Worm (Caenorhabditis elegans) whole organism, L1 larva: ENCODE measurements around the gene bath-29.

Experiments
- C04F5.9 ChIP-seq: sonication (generic microtip); optimal IDR thresholded peaks from 2 replicates; lab custom pipeline; 2016; ENCODE audit warnings: missing genetic modification characterization, missing compliant biosample characterization
- C16A3.4 ChIP-seq: fragments of 150-350 bp; optimal IDR thresholded peaks from 2 replicates; lab custom pipeline; 2014; ENCODE audit warnings: missing biosample characterization, missing genetic modification characterization
- F16B12.6 ChIP-seq: fragments of 150-350 bp; optimal IDR thresholded peaks from 2 replicates; lab custom pipeline; 2014; ENCODE audit warnings: missing biosample characterization, missing genetic modification characterization
- Y116A8C.19 ChIP-seq: sonication (generic microtip); optimal IDR thresholded peaks from 2 replicates; lab custom pipeline; 2016; ENCODE audit warnings: missing compliant biosample characterization, missing genetic modification characterization, borderline replicate concordance
- aly-2 ChIP-seq: fragments of 150-350 bp; optimal IDR thresholded peaks from 2 replicates; lab custom pipeline; 2014; ENCODE audit warnings: missing biosample characterization, missing genetic modification characterization
- ceh-63 ChIP-seq: fragments of 200-800 bp; sonication (Bioruptor generic); optimal IDR thresholded peaks from 2 replicates; lab custom pipeline; 2018; ENCODE audit warnings: mild to moderate bottlenecking, missing genetic modification characterization, missing compliant biosample characterization
- ceh-8 ChIP-seq: fragments of 200-800 bp; sonication (Bioruptor generic); optimal IDR thresholded peaks from 2 replicates; lab custom pipeline; 2018; ENCODE audit warnings: mild to moderate bottlenecking, missing genetic modification characterization, moderate library complexity, missing compliant biosample characterization
- ceh-82 ChIP-seq, 3 experiments: fragments of 150-350 bp in 1 of 3; sonication (generic microtip) in 2 of 3; optimal IDR thresholded peaks; 2 replicates each; lab custom pipeline; 2014 to 2017; ENCODE audit warnings: missing biosample characterization in 3 of 3, missing genetic modification characterization in 3 of 3
- ceh-88 ChIP-seq: fragments of 200-800 bp; sonication (Bioruptor generic); IDR thresholded peaks from 2 replicates; pipeline ENCODE4 v1.3.6; 2022; ENCODE audit warnings: missing genetic modification characterization, missing compliant biosample characterization
- dpl-1 ChIP-seq, 3 experiments: fragments of 150-350 bp in 2 of 3; sonication (generic microtip) in 1 of 3; optimal IDR thresholded peaks; 2 replicates each; lab custom pipeline; 2014 to 2017; ENCODE audit warnings: missing biosample characterization in 3 of 3, missing genetic modification characterization in 3 of 3, missing genetic modification reagents in 3 of 3
- dsc-1 ChIP-seq: sonication (generic microtip); optimal IDR thresholded peaks from 2 replicates; lab custom pipeline; 2016; ENCODE audit warnings: mild to moderate bottlenecking, missing genetic modification characterization, missing compliant biosample characterization
- efl-3 ChIP-seq: fragments of 200-800 bp; sonication (Bioruptor generic); optimal IDR thresholded peaks from 2 replicates; lab custom pipeline; 2018; ENCODE audit warnings: mild to moderate bottlenecking, missing genetic modification characterization, missing compliant biosample characterization
- egl-13 ChIP-seq: sonication (generic microtip); optimal IDR thresholded peaks from 2 replicates; lab custom pipeline; 2016; ENCODE audit warnings: missing genotype, missing genetic modification reagents, missing genetic modification characterization, missing compliant biosample characterization
- egl-27 ChIP-seq, 2 experiments: fragments of 150-350 bp in 1 of 2; sonication (generic microtip); optimal IDR thresholded peaks; 3 replicates each; lab custom pipeline; 2017 to 2018; ENCODE audit warnings: missing biosample characterization in 2 of 2, missing genetic modification characterization in 2 of 2, missing genetic modification reagents in 2 of 2
- elt-2 ChIP-seq: sonication (generic microtip); optimal IDR thresholded peaks from 2 replicates; lab custom pipeline; 2016; ENCODE audit warnings: missing genetic modification characterization, mild to moderate bottlenecking, inconsistent platforms, missing compliant biosample characterization, missing genetic modification reagents
- grh-1 ChIP-seq: fragments of 200-800 bp; sonication (Bioruptor generic); IDR thresholded peaks from 2 replicates; pipeline ENCODE4 v1.3.6; 2022; ENCODE audit warnings: missing genetic modification reagents, missing genetic modification characterization, missing compliant biosample characterization
- hlh-4 ChIP-seq: sonication (generic microtip); optimal IDR thresholded peaks from 2 replicates; lab custom pipeline; 2016; ENCODE audit warnings: mild to moderate bottlenecking, missing genetic modification characterization, missing compliant biosample characterization
- jun-1 ChIP-seq: fragments of 150-350 bp; optimal IDR thresholded peaks from 2 replicates; lab custom pipeline; 2014; ENCODE audit warnings: missing biosample characterization, missing genetic modification reagents, missing genetic modification characterization
- lin-14 ChIP-seq: fragments of 200-800 bp; sonication (Bioruptor generic); optimal IDR thresholded peaks from 2 replicates; lab custom pipeline; 2018; ENCODE audit warnings: mild to moderate bottlenecking, missing genetic modification characterization, moderate library complexity, missing compliant biosample characterization
- lin-15B ChIP-seq: fragments of 150-350 bp; sonication (generic microtip); optimal IDR thresholded peaks from 3 replicates; lab custom pipeline; 2014; ENCODE audit warnings: missing biosample characterization, missing genetic modification characterization
- lin-35 ChIP-seq, 2 experiments: fragments of 150-350 bp; optimal IDR thresholded peaks; 2 replicates each; lab custom pipeline; 2014; ENCODE audit warnings: missing biosample characterization in 2 of 2, missing genetic modification characterization in 2 of 2, missing genetic modification reagents in 2 of 2
- lin-39 ChIP-seq: fragments of 150-350 bp; optimal IDR thresholded peaks from 2 replicates; lab custom pipeline; 2014; ENCODE audit warnings: missing biosample characterization, missing genetic modification reagents, missing genetic modification characterization
- lir-3 ChIP-seq: sonication (generic microtip); optimal IDR thresholded peaks from 2 replicates; lab custom pipeline; 2016; ENCODE audit warnings: mild to moderate bottlenecking, missing genetic modification characterization, moderate library complexity, missing compliant biosample characterization; ENCODE audit not compliant: poor library complexity
- lsy-2 ChIP-seq, 2 experiments: fragments of 150-350 bp; optimal IDR thresholded peaks; 2 replicates each; lab custom pipeline; 2014; ENCODE audit warnings: missing biosample characterization in 2 of 2, missing genetic modification characterization in 2 of 2
- mab-9 ChIP-seq: fragments of 200-800 bp; sonication (Bioruptor generic); IDR thresholded peaks from 2 replicates; pipeline ENCODE4 v1.3.6; 2022; ENCODE audit warnings: missing genetic modification reagents, missing genetic modification characterization, missing compliant biosample characterization
- mef-2 ChIP-seq: fragments of 150-350 bp; optimal IDR thresholded peaks from 2 replicates; lab custom pipeline; 2014; ENCODE audit warnings: missing biosample characterization, missing genetic modification characterization
- nhr-76 ChIP-seq: sonication (generic microtip); optimal IDR thresholded peaks from 2 replicates; lab custom pipeline; 2017; ENCODE audit warnings: missing biosample characterization, missing genetic modification characterization
- nhr-84 ChIP-seq: sonication (generic microtip); optimal IDR thresholded peaks from 2 replicates; lab custom pipeline; 2017; ENCODE audit warnings: missing biosample characterization, missing genetic modification characterization
- nhr-90 ChIP-seq: sonication (generic microtip); optimal IDR thresholded peaks from 2 replicates; lab custom pipeline; 2016; ENCODE audit warnings: mild to moderate bottlenecking, missing genetic modification characterization, missing compliant biosample characterization; ENCODE audit not compliant: poor library complexity
- pqm-1 ChIP-seq: sonication (generic microtip); optimal IDR thresholded peaks from 3 replicates; lab custom pipeline; 2017; ENCODE audit warnings: missing biosample characterization, missing genetic modification characterization
- rnt-1 ChIP-seq: sonication (generic microtip); optimal IDR thresholded peaks from 2 replicates; lab custom pipeline; 2016; ENCODE audit warnings: mild to moderate bottlenecking, missing genetic modification characterization, moderate library complexity, missing compliant biosample characterization
- skn-1 ChIP-seq: fragments of 150-350 bp; optimal IDR thresholded peaks from 2 replicates; lab custom pipeline; 2014; ENCODE audit warnings: missing biosample characterization, missing genetic modification characterization
- snu-23 ChIP-seq: sonication (generic microtip); optimal IDR thresholded peaks from 2 replicates; lab custom pipeline; 2016; ENCODE audit warnings: missing genetic modification characterization, missing compliant biosample characterization
- sox-4 ChIP-seq: sonication (generic microtip); optimal IDR thresholded peaks from 2 replicates; lab custom pipeline; 2016; ENCODE audit warnings: missing genetic modification characterization, missing compliant biosample characterization
- tbx-2 ChIP-seq: sonication (generic microtip); optimal IDR thresholded peaks from 2 replicates; lab custom pipeline; 2016; ENCODE audit warnings: missing genetic modification characterization, missing compliant biosample characterization
- unc-130 ChIP-seq: fragments of 150-350 bp; optimal IDR thresholded peaks from 2 replicates; lab custom pipeline; 2017; ENCODE audit warnings: missing biosample characterization, missing genetic modification characterization, inconsistent platforms
- unc-30 ChIP-seq: sonication (generic microtip); optimal IDR thresholded peaks from 2 replicates; lab custom pipeline; 2017; ENCODE audit warnings: missing biosample characterization, missing genetic modification characterization
- unc-86 ChIP-seq: sonication (generic microtip); optimal IDR thresholded peaks from 2 replicates; lab custom pipeline; 2016; ENCODE audit warnings: missing genetic modification characterization, missing compliant biosample characterization
- unc-98 ChIP-seq: fragments of 200-800 bp; sonication (Bioruptor generic); IDR thresholded peaks from 2 replicates; pipeline ENCODE4 v1.3.6; 2022; ENCODE audit warnings: missing genetic modification characterization, missing compliant biosample characterization
- ztf-11 ChIP-seq, 2 experiments: sonication (generic microtip); optimal IDR thresholded peaks; 2 replicates each; lab custom pipeline; 2016 to 2017; ENCODE audit warnings: missing genetic modification characterization in 2 of 2, missing biosample characterization in 1 of 2, missing compliant biosample characterization in 1 of 2
- ztf-4 ChIP-seq: fragments of 150-350 bp; optimal IDR thresholded peaks from 2 replicates; lab custom pipeline; 2014; ENCODE audit warnings: missing biosample characterization, missing genetic modification characterization

The bath-29 gene

ce11 chrII:3322257-3322656, 26.1 kb upstream of the bath-29 start, which contains the start of gene Y46D2A.1:
Gene Y46D2A.1, plus strand, starts transcription at chrII:3322557.
- TF ChIP-seq grh-1 (GFP tag; lab: Robert Waterston, UW) (no peak), skn-1 (tag; lab: Kevin White, UChicago) (no peak), aly-2 (tag; lab: Kevin White, UChicago) (no peak), elt-2 (peak; percentile 49)

- TF ChIP-seq tbx-2 (tag; lab: Kevin White, UChicago) (no peak), elt-2 (peak; percentile 9), jun-1 (tag; lab: Kevin White, UChicago) (no peak), mef-2 (no peak), lsy-2 (tag; optimal IDR thresholded peaks at IDR 0.05; lab: Kevin White, UChicago) (no peak)
Measured at ce11 chrII:3323179-3323578, 25.2 kb upstream of the bath-29 start, which contains the start of gene Y46D2A.2. Gene Y46D2A.2, minus strand, starts transcription at chrII:3323279.

- TF ChIP-seq egl-27 (tag; optimal IDR thresholded peaks at IDR 0.05; lab: Kevin White, UChicago) (no peak), elt-2 (no peak), sox-4 (no peak), lin-15B (tag; lab: Kevin White, UChicago) (no peak), lir-3 (tag; lab: Kevin White, UChicago) (no peak), lin-35 (GFP tag; optimal IDR thresholded peaks at IDR 0.05; lab: Kevin White, UChicago) (no peak), unc-98 (no peak)
- TF ChIP-seq, all 84 proteins: peak for 0
Measured at ce11 chrII:3327104-3327503, 21.3 kb upstream of the bath-29 start, which contains the start of gene Y46D2A.3. Gene Y46D2A.3, minus strand, starts transcription at chrII:3327204.

ce11 chrII:3332039-3332438, 16.3 kb upstream of the bath-29 start, which contains the start of gene irld-27:
Gene irld-27, plus strand, starts transcription at chrII:3332339.
- TF ChIP-seq C04F5.9 (tag; lab: Kevin White, UChicago) (no peak), ceh-82 (tag; optimal IDR thresholded peaks at IDR 0.05; lab: Kevin White, UChicago) (no peak), dpl-1 (GFP tag; optimal IDR thresholded peaks at IDR 0.05; lab: Kevin White, UChicago) (no peak), grh-1 (GFP tag; lab: Robert Waterston, UW) (no peak), nhr-90 (no peak), nhr-76 (tag; lab: Kevin White, UChicago) (no peak), efl-3 (GFP tag; lab: Kevin White, UChicago) (no peak), F16B12.6 (tag; lab: Kevin White, UChicago) (no peak), C16A3.4 (tag; lab: Kevin White, UChicago) (no peak)

- TF ChIP-seq rnt-1 (tag; lab: Kevin White, UChicago) (no peak), lsy-2 (tag; optimal IDR thresholded peaks at IDR 0.05; lab: Kevin White, UChicago) (no peak), egl-13 (no peak), unc-130 (tag; lab: Kevin White, UChicago) (no peak), efl-3 (GFP tag; lab: Kevin White, UChicago) (no peak), lin-39 (tag; lab: Kevin White, UChicago) (no peak), snu-23 (GFP tag; lab: Kevin White, UChicago) (no peak), lir-3 (tag; lab: Kevin White, UChicago) (no peak), ceh-63 (GFP tag; lab: Kevin White, UChicago) (no peak), mab-9 (GFP tag; lab: Robert Waterston, UW) (no peak)
Measured at ce11 chrII:3337039-3337438, 11.3 kb upstream of the bath-29 start, which contains the start of gene F14D2.19. Gene F14D2.19, minus strand, starts transcription at chrII:3337139.

- TF ChIP-seq ceh-8 (GFP tag; lab: Kevin White, UChicago) (no peak), Y116A8C.19 (tag; lab: Kevin White, UChicago) (no peak), ceh-88 (GFP tag; lab: Robert Waterston, UW) (no peak), ceh-63 (GFP tag; lab: Kevin White, UChicago) (no peak), efl-3 (GFP tag; lab: Kevin White, UChicago) (no peak), unc-30 (tag; lab: Kevin White, UChicago) (no peak), ztf-4 (no peak), mef-2 (no peak), elt-2 (no peak), ztf-11 (tag; optimal IDR thresholded peaks at IDR 0.05; lab: Kevin White, UChicago) (no peak), pqm-1 (tag; lab: Kevin White, UChicago) (no peak), hlh-4 (tag; lab: Kevin White, UChicago) (no peak), unc-86 (tag; lab: Kevin White, UChicago) (no peak), dsc-1 (tag; lab: Kevin White, UChicago) (no peak), lin-14 (GFP tag; lab: Kevin White, UChicago) (no peak), dpl-1 (GFP tag; optimal IDR thresholded peaks at IDR 0.05; lab: Kevin White, UChicago) (no peak), nhr-84 (no peak)
Measured at ce11 chrII:3338556-3338955, 9.8 kb upstream of the bath-29 start, which contains the start of gene F14D2.7. Gene F14D2.7, minus strand, starts transcription at chrII:3338656.
